Worm (Caenorhabditis elegans) whole organism, young adult: ENCODE measurements around the gene ZK512.10.

ENCODE experiments used
- F49E8.2 ChIP-seq: sonication (generic microtip); optimal IDR thresholded peaks from 3 replicates; lab custom pipeline; 2017; ENCODE audit warnings: missing genetic modification characterization, mild to moderate bottlenecking, missing compliant biosample characterization, antibody characterized with exemption, moderate library complexity; ENCODE audit not compliant: insufficient read depth
- K11D2.4 ChIP-seq: fragments of 200-800 bp; sonication (Bioruptor generic); IDR thresholded peaks from 2 replicates; pipeline ENCODE4 v1.3.6; 2022; ENCODE audit warnings: missing genetic modification reagents, missing genetic modification characterization, missing compliant biosample characterization
- ets-4 ChIP-seq: fragments of 200-800 bp; sonication (Bioruptor generic); optimal IDR thresholded peaks from 2 replicates; lab custom pipeline; 2018; ENCODE audit warnings: mild to moderate bottlenecking, missing genetic modification characterization, missing compliant biosample characterization
- fkh-3 ChIP-seq: sonication (generic microtip); optimal IDR thresholded peaks from 2 replicates; lab custom pipeline; 2016; ENCODE audit warnings: mild to moderate bottlenecking, missing genetic modification characterization, missing compliant biosample characterization
- snpc-3.4 ChIP-seq: sonication (generic microtip); optimal IDR thresholded peaks from 2 replicates; lab custom pipeline; 2017; ENCODE audit warnings: missing genetic modification characterization, mild to moderate bottlenecking, missing compliant biosample characterization, antibody characterized with exemption, moderate library complexity, missing genotype, missing genetic modification reagents

DNA sequence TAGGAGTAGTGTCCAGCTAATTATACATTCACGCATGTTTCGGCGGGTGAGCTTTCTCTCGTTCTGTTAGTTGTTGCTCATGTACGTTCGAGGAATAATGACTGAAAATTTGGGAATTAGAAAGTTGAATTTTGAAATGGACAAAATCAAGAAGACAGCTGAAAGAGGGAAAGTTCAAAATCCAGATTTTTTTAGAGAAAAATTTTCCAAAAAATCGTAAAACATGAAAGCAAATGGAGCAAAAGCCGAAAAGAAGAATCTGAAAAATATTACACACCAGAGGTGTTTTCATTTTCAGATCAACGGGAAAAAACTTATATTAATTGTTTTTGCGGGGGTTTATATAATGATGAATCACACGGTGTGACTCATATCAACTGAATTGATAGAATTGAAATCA lies 42.0 kb downstream of the ZK512.10 start, which contains the start of gene ina-1:
- TF ChIP-seq K11D2.4 (GFP tag; lab: Robert Waterston, UW) (no peak), fkh-3 (tag; lab: Kevin White, UChicago) (no peak), snpc-3.4 (tag; lab: Kevin White, UChicago) (no peak), F49E8.2 (tag; lab: Kevin White, UChicago) (no peak), ets-4 (GFP tag; lab: Kevin White, UChicago) (no peak)
